Fruit fly (Drosophila melanogaster): ENCODE measurements around the gene Brd.

Gene Brd

dm6 chr3L:15021008-15021407, 48.5 kb downstream of the Brd start:
- TF ChIP-seq h (optimal IDR thresholded peaks at IDR 0.05), result no peak
- no peak for TF ChIP-seq Myc (optimal IDR thresholded peaks at IDR 0.05)
- no peak for TF ChIP-seq insv (optimal IDR thresholded peaks at IDR 0.05)
- TF ChIP-seq Sin3A (optimal IDR thresholded peaks at IDR 0.05), result no peak
- TF ChIP-seq ttk (optimal IDR thresholded peaks at IDR 0.05), result no peak
- no peak for TF ChIP-seq psq (optimal IDR thresholded peaks at IDR 0.05)

Measured in Kc167 (cell line).